Fruit fly (Drosophila melanogaster) whole organism, prepupa: ENCODE data around the gene CG2124.

Source experiments
- Hr4 ChIP-seq: fragments of 200-800 bp; sonication (Bioruptor generic); optimal IDR thresholded peaks from 3 replicates; lab custom pipeline; 2016; ENCODE audit warnings: missing biosample characterization, missing genetic modification characterization
- fkh ChIP-seq: fragments of 200-800 bp; sonication (Bioruptor generic); optimal IDR thresholded peaks from 3 replicates; lab custom pipeline; 2017; ENCODE audit warnings: missing biosample characterization, mild to moderate bottlenecking, missing genetic modification characterization, moderate library complexity

DNA sequence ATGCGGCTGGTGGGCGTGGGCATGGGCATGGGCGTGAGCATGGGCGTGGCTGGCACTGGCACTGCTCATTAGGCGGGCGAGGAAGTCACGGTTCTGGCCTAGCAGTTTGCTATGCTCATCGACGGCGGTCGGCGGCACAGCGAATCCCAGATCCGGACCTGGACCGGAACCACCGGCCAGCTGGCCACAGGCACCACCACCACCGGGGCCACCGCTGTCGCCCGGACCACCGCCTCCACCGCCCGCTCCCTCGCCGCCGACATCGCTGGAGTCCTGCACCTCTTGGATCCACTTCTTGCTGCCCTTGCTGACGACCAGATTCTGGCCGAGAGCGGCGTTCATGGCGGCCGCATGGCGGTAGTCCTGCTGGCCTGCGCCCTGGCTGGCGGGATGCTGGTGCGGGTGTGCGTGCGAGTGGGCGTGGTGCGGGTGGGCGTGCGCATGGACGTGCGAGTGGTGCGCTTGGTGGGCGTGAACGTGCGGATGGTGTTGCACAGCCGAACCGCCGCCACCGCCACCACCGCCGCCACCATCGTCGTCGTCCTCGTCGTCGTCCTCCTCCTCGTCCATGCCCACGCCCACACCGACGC lies 11.1 kb downstream of the CG2124 start:
- TF ChIP-seq fkh (GFP tag; lab: Kevin White, UChicago) = no peak
- no peak for TF ChIP-seq Hr4
